Fruit fly (Drosophila melanogaster): ENCODE data around the gene Jon66Ci.

DNA sequence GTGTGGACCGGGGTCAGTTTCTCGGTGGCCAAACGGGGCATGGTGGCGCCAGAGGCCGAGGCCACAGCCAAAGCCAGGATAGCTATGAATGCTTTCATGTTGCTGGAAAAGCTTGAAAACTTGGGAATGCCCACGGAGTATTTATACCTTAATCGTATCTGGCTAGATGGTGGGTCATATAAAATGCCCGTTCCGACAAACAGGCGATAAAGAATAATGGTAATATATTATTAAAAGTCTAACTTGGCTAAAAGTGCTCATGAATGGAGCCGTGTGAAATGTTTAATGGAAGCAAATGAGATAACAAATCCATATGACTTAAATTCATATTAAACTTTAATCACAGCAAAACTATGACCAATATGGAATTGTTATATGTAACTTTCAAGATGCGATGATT, 2.2 kb downstream of the Jon66Ci start, which contains the start of gene Jon66Cii:
- TF ChIP-seq cwo (GFP tag; optimal IDR thresholded peaks at IDR 0.05): no peak
- no peak for TF ChIP-seq ro (GFP tag; IDR thresholded peaks at IDR 0.05)
- TF ChIP-seq CG5953 (GFP tag; IDR thresholded peaks at IDR 0.05): no peak
- no peak for TF ChIP-seq Dek (tag; optimal IDR thresholded peaks at IDR 0.05)
- no peak for TF ChIP-seq Med (GFP tag)
- TF ChIP-seq gt (GFP tag; IDR thresholded peaks at IDR 0.05): no peak
- TF ChIP-seq Side (GFP tag; optimal IDR thresholded peaks at IDR 0.05): no peak
- no peak for TF ChIP-seq CG13287 (GFP tag; IDR thresholded peaks at IDR 0.05; ENCODE audit: partially characterized antibody)
- TF ChIP-seq amos (GFP tag; IDR thresholded peaks at IDR 0.05; ENCODE audit: partially characterized antibody): no peak
- TF ChIP-seq disco-r (GFP tag; optimal IDR thresholded peaks at IDR 0.05): no peak
- no peak for TF ChIP-seq Dfd (GFP tag; optimal IDR thresholded peaks at IDR 0.05)
- TF ChIP-seq vnd (GFP tag; IDR thresholded peaks at IDR 0.05; ENCODE audit: partially characterized antibody): no peak
- TF ChIP-seq CG16863 (GFP tag; optimal IDR thresholded peaks at IDR 0.05): no peak

Measured in whole organism, embryonic.